Worm (Caenorhabditis elegans) whole organism, young adult: ENCODE data around the gene R53.8.

Experiments
- B0261.1 ChIP-seq: sonication (generic microtip); optimal IDR thresholded peaks from 2 replicates; lab custom pipeline; 2016; ENCODE audit warnings: mild to moderate bottlenecking, missing genetic modification characterization, moderate library complexity, missing compliant biosample characterization
- F33H1.4 ChIP-seq: fragments of 200-800 bp; sonication (Bioruptor generic); IDR thresholded peaks from 2 replicates; pipeline ENCODE4 v1.3.6; 2022; ENCODE audit warnings: missing genetic modification reagents, missing genetic modification characterization, missing compliant biosample characterization
- F37B4.10 ChIP-seq: fragments of 200-800 bp; sonication (Bioruptor generic); IDR thresholded peaks from 2 replicates; pipeline ENCODE4 v1.3.6; 2022; ENCODE audit warnings: missing genetic modification characterization, missing compliant biosample characterization
- F57C9.4 ChIP-seq: sonication (generic microtip); optimal IDR thresholded peaks from 2 replicates; lab custom pipeline; 2017; ENCODE audit warnings: mild to moderate bottlenecking, missing genetic modification characterization, missing compliant biosample characterization
- K12H6.12 ChIP-seq: fragments of 200-800 bp; sonication (Bioruptor generic); optimal IDR thresholded peaks from 2 replicates; lab custom pipeline; 2018; ENCODE audit warnings: mild to moderate bottlenecking, missing genetic modification characterization, missing compliant biosample characterization
- aptf-2 ChIP-seq: fragments of 200-800 bp; sonication (Bioruptor generic); conservative IDR thresholded peaks from 2 replicates; pipeline ENCODE4 v1.3.6; 2022; ENCODE audit warnings: missing genetic modification reagents, missing genetic modification characterization, missing compliant biosample characterization
- attf-3 ChIP-seq: fragments of 200-800 bp; sonication (Bioruptor generic); conservative IDR thresholded peaks from 2 replicates; pipeline ENCODE4 v1.3.6; 2022; ENCODE audit warnings: missing genetic modification reagents, missing genetic modification characterization, missing compliant biosample characterization
- attf-5 ChIP-seq: fragments of 200-800 bp; sonication (Bioruptor generic); optimal IDR thresholded peaks from 2 replicates; lab custom pipeline; 2018; ENCODE audit warnings: mild to moderate bottlenecking, missing genetic modification characterization, missing compliant biosample characterization
- ccch-3 ChIP-seq: fragments of 200-800 bp; sonication (Bioruptor generic); optimal IDR thresholded peaks from 2 replicates; lab custom pipeline; 2018; ENCODE audit warnings: mild to moderate bottlenecking, missing genetic modification characterization, missing compliant biosample characterization
- cebp-1 ChIP-seq, 2 experiments: fragments of 200-800 bp in 1 of 2; sonication (Bioruptor generic) in 1 of 2; sonication (generic microtip) in 1 of 2; IDR thresholded peaks in 1 of 2; optimal IDR thresholded peaks in 1 of 2; 2 replicates each; pipeline versions ENCODE4 v1.3.6 to Lab custom; 2017 to 2022; ENCODE audit warnings: missing compliant biosample characterization in 2 of 2, missing genetic modification characterization in 2 of 2, mild to moderate bottlenecking in 1 of 2, missing genetic modification reagents in 1 of 2, moderate library complexity in 1 of 2
- cebp-2 ChIP-seq: fragments of 200-800 bp; sonication (Bioruptor generic); IDR thresholded peaks from 2 replicates; pipeline ENCODE4 v1.3.6; 2022; ENCODE audit warnings: missing genetic modification characterization, missing compliant biosample characterization
- ceh-27 ChIP-seq: fragments of 200-800 bp; sonication (Bioruptor generic); optimal IDR thresholded peaks from 2 replicates; lab custom pipeline; 2018; ENCODE audit warnings: mild to moderate bottlenecking, missing genetic modification characterization, moderate library complexity, missing compliant biosample characterization
- dox-1 ChIP-seq: fragments of 200-800 bp; sonication (Bioruptor generic); IDR thresholded peaks from 2 replicates; pipeline ENCODE4 v1.3.6; 2022; ENCODE audit warnings: missing genetic modification reagents, missing genetic modification characterization, missing compliant biosample characterization
- efl-1 ChIP-seq: fragments of 150-350 bp; optimal IDR thresholded peaks from 2 replicates; lab custom pipeline; 2014; ENCODE audit warnings: missing biosample characterization, missing genetic modification reagents, missing genetic modification characterization
- egl-18 ChIP-seq: fragments of 200-800 bp; sonication (Bioruptor generic); IDR thresholded peaks from 2 replicates; pipeline ENCODE4 v1.3.6; 2022; ENCODE audit warnings: missing genetic modification reagents, missing genetic modification characterization, missing compliant biosample characterization
- egrh-3 ChIP-seq: fragments of 200-800 bp; sonication (Bioruptor generic); IDR thresholded peaks from 2 replicates; pipeline ENCODE4 v1.3.6; 2022; ENCODE audit warnings: missing genetic modification reagents, missing genetic modification characterization, missing compliant biosample characterization
- ekl-4 ChIP-seq: fragments of 200-800 bp; sonication (Bioruptor generic); IDR thresholded peaks from 2 replicates; pipeline ENCODE4 v1.3.6; 2022; ENCODE audit warnings: missing genetic modification reagents, missing genetic modification characterization, missing compliant biosample characterization
- gei-17 ChIP-seq: fragments of 200-800 bp; sonication (Bioruptor generic); optimal IDR thresholded peaks from 2 replicates; lab custom pipeline; 2018; ENCODE audit warnings: mild to moderate bottlenecking, missing genetic modification characterization, missing compliant biosample characterization
- hmg-1.2 ChIP-seq: fragments of 200-800 bp; sonication (Bioruptor generic); IDR thresholded peaks from 2 replicates; pipeline ENCODE4 v1.3.6; 2022; ENCODE audit warnings: missing genetic modification reagents, missing genetic modification characterization, missing compliant biosample characterization
- let-607 ChIP-seq, 2 experiments: fragments of 200-800 bp in 1 of 2; sonication (Bioruptor generic) in 1 of 2; sonication (generic microtip) in 1 of 2; optimal IDR thresholded peaks; 2 replicates each; lab custom pipeline; 2016 to 2018; ENCODE audit warnings: mild to moderate bottlenecking in 2 of 2, missing compliant biosample characterization in 2 of 2, missing genetic modification characterization in 2 of 2, moderate library complexity in 2 of 2, missing genotype in 1 of 2
- lin-35 ChIP-seq, 3 experiments: fragments of 150-350 bp in 2 of 3; sonication (generic microtip) in 1 of 3; optimal IDR thresholded peaks; 2 replicates each; lab custom pipeline; 2014 to 2018; ENCODE audit warnings: missing biosample characterization in 3 of 3, missing genetic modification characterization in 3 of 3, missing genetic modification reagents in 3 of 3
- lin-40 ChIP-seq: sonication (generic microtip); optimal IDR thresholded peaks from 2 replicates; lab custom pipeline; 2016; ENCODE audit warnings: missing genetic modification characterization, mild to moderate bottlenecking, missing compliant biosample characterization, missing genotype, missing genetic modification reagents
- lin-54 ChIP-seq: fragments of 200-800 bp; sonication (Bioruptor generic); optimal IDR thresholded peaks from 2 replicates; lab custom pipeline; 2018; ENCODE audit warnings: mild to moderate bottlenecking, missing genetic modification characterization, missing compliant biosample characterization
- madf-10 ChIP-seq: sonication (generic microtip); optimal IDR thresholded peaks from 2 replicates; lab custom pipeline; 2016; ENCODE audit warnings: mild to moderate bottlenecking, missing genetic modification characterization, missing compliant biosample characterization
- madf-3 ChIP-seq: fragments of 200-800 bp; sonication (Bioruptor generic); IDR thresholded peaks from 2 replicates; pipeline ENCODE4 v1.3.6; 2022; ENCODE audit warnings: missing genetic modification reagents, missing genetic modification characterization, missing compliant biosample characterization
- madf-6 ChIP-seq: fragments of 200-800 bp; sonication (Bioruptor generic); IDR thresholded peaks from 2 replicates; pipeline ENCODE4 v1.3.6; 2022; ENCODE audit warnings: missing genetic modification reagents, missing genetic modification characterization, missing compliant biosample characterization
- mxl-1 ChIP-seq: sonication (generic microtip); optimal IDR thresholded peaks from 2 replicates; lab custom pipeline; 2016; ENCODE audit warnings: missing genetic modification characterization, missing compliant biosample characterization
- nfyb-1 ChIP-seq: fragments of 200-800 bp; sonication (Bioruptor generic); IDR thresholded peaks from 2 replicates; pipeline ENCODE4 v1.3.6; 2022; ENCODE audit warnings: missing genetic modification reagents, missing genetic modification characterization, missing compliant biosample characterization
- nhr-27 ChIP-seq: fragments of 200-800 bp; sonication (Bioruptor generic); optimal IDR thresholded peaks from 2 replicates; lab custom pipeline; 2018; ENCODE audit warnings: mild to moderate bottlenecking, missing genetic modification characterization, moderate library complexity, missing compliant biosample characterization
- nhr-80 ChIP-seq: sonication (generic microtip); optimal IDR thresholded peaks from 2 replicates; lab custom pipeline; 2016; ENCODE audit warnings: missing genetic modification characterization, missing compliant biosample characterization
- pha-4 ChIP-seq: fragments of 150-350 bp; sonication (generic microtip); optimal IDR thresholded peaks from 2 replicates; lab custom pipeline; 2014; ENCODE audit warnings: missing biosample characterization, missing genetic modification reagents, missing genetic modification characterization
- snpc-4 ChIP-seq, 5 experiments: fragments of 150-350 bp in 1 of 5; sonication (generic microtip) in 4 of 5; optimal IDR thresholded peaks; 2 replicates each; lab custom pipeline; 2014 to 2018; ENCODE audit warnings: missing genetic modification characterization in 5 of 5, missing biosample characterization in 3 of 5, antibody characterized with exemption in 2 of 5, mild to moderate bottlenecking in 2 of 5, missing compliant biosample characterization in 2 of 5, missing genotype in 2 of 5, moderate library complexity in 2 of 5, missing genetic modification reagents in 1 of 5
- tbp1 ChIP-seq: fragments of 200-800 bp; sonication (Bioruptor generic); optimal IDR thresholded peaks from 2 replicates; lab custom pipeline; 2018; ENCODE audit warnings: mild to moderate bottlenecking, missing genetic modification characterization, missing compliant biosample characterization

R53.8 gene

ce11 chrII:9974210-9974609 is 2.3 kb upstream of the R53.8 start:
- no peak for TF ChIP-seq F37B4.10
- TF ChIP-seq nhr-27, result no peak
- peak; percentile 70 for TF ChIP-seq nhr-80 (tag; lab: Kevin White, UChicago)

ce11 chrII:9974967-9975366 is 1.5 kb upstream of the R53.8 start, which contains the start of gene aakg-5:
TSS of gene aakg-5 (minus strand) at chrII:9975125.
- TF ChIP-seq lin-54 (GFP tag; lab: Kevin White, UChicago) (peak; percentile 16), let-607 (tag; optimal IDR thresholded peaks at IDR 0.05; lab: Kevin White, UChicago) (peak in 1 of 2 experiments; percentile 28), mxl-1 (no peak), madf-6 (no peak), ceh-27 (GFP tag; lab: Kevin White, UChicago) (peak; percentile 29), cebp-2 (GFP tag; lab: Robert Waterston, UW) (no peak), F57C9.4 (tag; lab: Kevin White, UChicago) (no peak), nhr-80 (tag; lab: Kevin White, UChicago) (peak; percentile 84), madf-10 (peak; percentile 22), hmg-1.2 (GFP tag; lab: Robert Waterston, UW) (peak; percentile 91), egrh-3 (GFP tag; lab: Robert Waterston, UW) (0 out of 2 replicates have a peak, but pooled peaks have one; percentile 16), aptf-2 (GFP tag; lab: Robert Waterston, UW) (no peak), pha-4 (tag; lab: Kevin White, UChicago) (peak; percentile 78), egl-18 (GFP tag; lab: Robert Waterston, UW) (0 out of 2 replicates have a peak, but pooled peaks have one; percentile 6), tbp1 (GFP tag; lab: Kevin White, UChicago) (peak; percentile 35), nfyb-1 (GFP tag; lab: Robert Waterston, UW) (0 out of 2 replicates have a peak, but pooled peaks have one; percentile 35), lin-35 (GFP tag; optimal IDR thresholded peaks at IDR 0.05; lab: Kevin White, UChicago) (peak in 1 of 3 experiments; percentile 32), cebp-1 (GFP tag; IDR thresholded peaks at IDR 0.05; lab: Robert Waterston, UW) (peak; percentile 42; the same call in 1 of the 2 replicates), cebp-1 (tag; optimal IDR thresholded peaks at IDR 0.05; lab: Kevin White, UChicago) (no peak), snpc-4 (GFP tag; optimal IDR thresholded peaks at IDR 0.05; lab: Kevin White, UChicago) (no peak), snpc-4 (tag; optimal IDR thresholded peaks at IDR 0.05; lab: Kevin White, UChicago) (peak in 1 of 4 experiments; percentile 64), B0261.1 (tag; lab: Kevin White, UChicago) (no peak), dox-1 (GFP tag; lab: Robert Waterston, UW) (peak; percentile 70), ccch-3 (no peak), ekl-4 (GFP tag; lab: Robert Waterston, UW) (peak; percentile 44; the same call in 1 of the 2 replicates), gei-17 (GFP tag; lab: Kevin White, UChicago) (peak; percentile 24), K12H6.12 (tag; lab: Kevin White, UChicago) (peak; percentile 62), attf-5 (GFP tag; lab: Kevin White, UChicago) (peak; percentile 42), attf-3 (peak; percentile 28; the same call in 1 of the 2 replicates), lin-40 (peak; percentile 77)
- TF ChIP-seq, all 124 proteins: peak for 21

ce11 chrII:9980077-9980631 is 3.6 kb downstream of the R53.8 start, which contains the start of gene ZK892.6:
TSS of gene ZK892.6 (minus strand) at chrII:9980127.
- TF ChIP-seq efl-1 (GFP tag; lab: Kevin White, UChicago), result peak; percentile 80
- no peak for TF ChIP-seq attf-5 (GFP tag; lab: Kevin White, UChicago)
- peak; percentile 70 for TF ChIP-seq madf-6

- TF ChIP-seq madf-3 (GFP tag; lab: Robert Waterston, UW), result 0 out of 2 replicates have a peak, but pooled peaks have one; percentile 10
- no peak for TF ChIP-seq F33H1.4 (GFP tag; lab: Robert Waterston, UW)
- TF ChIP-seq, all 124 proteins: peak for 1
Measured at ce11 chrII:9981760-9982159, 5.3 kb downstream of the R53.8 start, which contains the start of gene sdz-38. TSS of gene sdz-38 (minus strand) at chrII:9981860.
